Worm (Caenorhabditis elegans) whole organism, mixed stage, embryonic: Measurements from ENCODE around the gene dmsr-13.

Experiments used
- M03D4.4 ChIP-seq: sonication (generic microtip); optimal IDR thresholded peaks from 2 replicates; lab custom pipeline; 2017; ENCODE audit warnings: mild to moderate bottlenecking, missing genetic modification characterization, missing compliant biosample characterization
- bed-3 ChIP-seq: fragments of 200-800 bp; sonication (Bioruptor generic); optimal IDR thresholded peaks from 3 replicates; lab custom pipeline; 2018; ENCODE audit warnings: mild to moderate bottlenecking, missing genetic modification characterization, moderate library complexity, missing compliant biosample characterization
- blmp-1 ChIP-seq: fragments of 150-350 bp; optimal IDR thresholded peaks from 2 replicates; lab custom pipeline; 2014; ENCODE audit warnings: missing biosample characterization, missing genetic modification characterization
- ceh-39 ChIP-seq: fragments of 150-350 bp; optimal IDR thresholded peaks from 2 replicates; lab custom pipeline; 2014; ENCODE audit warnings: missing biosample characterization, missing genetic modification characterization
- ceh-43 ChIP-seq: fragments of 200-800 bp; sonication (Bioruptor generic); optimal IDR thresholded peaks from 2 replicates; lab custom pipeline; 2018; ENCODE audit warnings: mild to moderate bottlenecking, missing genetic modification characterization, moderate library complexity, missing compliant biosample characterization
- ceh-83 ChIP-seq: fragments of 200-800 bp; sonication (Bioruptor generic); optimal IDR thresholded peaks from 2 replicates; lab custom pipeline; 2018; ENCODE audit warnings: mild to moderate bottlenecking, missing genetic modification characterization, missing compliant biosample characterization
- cnd-1 ChIP-seq: fragments of 200-800 bp; sonication (Bioruptor generic); optimal IDR thresholded peaks from 2 replicates; lab custom pipeline; 2018; ENCODE audit warnings: mild to moderate bottlenecking, missing genetic modification characterization, missing compliant biosample characterization
- drap-1 ChIP-seq: fragments of 200-800 bp; sonication (Bioruptor generic); optimal IDR thresholded peaks from 3 replicates; lab custom pipeline; 2018; ENCODE audit warnings: mild to moderate bottlenecking, missing genetic modification characterization, missing compliant biosample characterization
- elt-1 ChIP-seq: sonication (generic microtip); optimal IDR thresholded peaks from 2 replicates; lab custom pipeline; 2017; ENCODE audit warnings: missing genetic modification characterization, mild to moderate bottlenecking, missing compliant biosample characterization, antibody characterized with exemption, moderate library complexity, borderline replicate concordance; ENCODE audit not compliant: insufficient read depth
- elt-3 ChIP-seq: fragments of 150-350 bp; optimal IDR thresholded peaks from 2 replicates; lab custom pipeline; 2014; ENCODE audit warnings: missing biosample characterization, missing genetic modification characterization
- flh-1 ChIP-seq: fragments of 200-800 bp; sonication (Bioruptor generic); optimal IDR thresholded peaks from 2 replicates; lab custom pipeline; 2018; ENCODE audit warnings: mild to moderate bottlenecking, missing genetic modification characterization, moderate library complexity, missing compliant biosample characterization
- hlh-1 ChIP-seq: fragments of 150-350 bp; optimal IDR thresholded peaks from 2 replicates; lab custom pipeline; 2014; ENCODE audit warnings: missing biosample characterization, missing genetic modification reagents, missing genetic modification characterization
- lin-32 ChIP-seq: fragments of 200-800 bp; sonication (Bioruptor generic); optimal IDR thresholded peaks from 2 replicates; lab custom pipeline; 2018; ENCODE audit warnings: mild to moderate bottlenecking, missing genetic modification characterization, missing compliant biosample characterization
- lsy-2 ChIP-seq: fragments of 150-350 bp; optimal IDR thresholded peaks from 2 replicates; lab custom pipeline; 2014; ENCODE audit warnings: missing biosample characterization, missing genetic modification characterization
- mab-5 ChIP-seq: fragments of 150-350 bp; optimal IDR thresholded peaks from 2 replicates; lab custom pipeline; 2014; ENCODE audit warnings: missing biosample characterization, missing genetic modification characterization
- mep-1 ChIP-seq: fragments of 150-350 bp; optimal IDR thresholded peaks from 2 replicates; lab custom pipeline; 2017; ENCODE audit warnings: missing biosample characterization, missing genetic modification reagents, missing genetic modification characterization, inconsistent platforms
- mls-2 ChIP-seq: sonication (generic microtip); optimal IDR thresholded peaks from 2 replicates; lab custom pipeline; 2016; ENCODE audit warnings: mild to moderate bottlenecking, missing genetic modification characterization, moderate library complexity, missing compliant biosample characterization
- nhr-12 ChIP-seq: fragments of 150-350 bp; optimal IDR thresholded peaks from 2 replicates; lab custom pipeline; 2014; ENCODE audit warnings: missing biosample characterization, missing genetic modification characterization
- nhr-2 ChIP-seq: fragments of 150-350 bp; optimal IDR thresholded peaks from 2 replicates; lab custom pipeline; 2014; ENCODE audit warnings: missing biosample characterization, missing genetic modification characterization
- nhr-237 ChIP-seq: fragments of 150-350 bp; optimal IDR thresholded peaks from 2 replicates; lab custom pipeline; 2014; ENCODE audit warnings: missing biosample characterization, missing genetic modification characterization
- nhr-76 ChIP-seq: sonication (generic microtip); optimal IDR thresholded peaks from 2 replicates; lab custom pipeline; 2017; ENCODE audit warnings: missing biosample characterization, missing genetic modification characterization
- pha-4 ChIP-seq: fragments of 150-350 bp; optimal IDR thresholded peaks from 2 replicates; lab custom pipeline; 2018; ENCODE audit warnings: missing biosample characterization, missing genetic modification reagents, missing genetic modification characterization
- snpc-4 ChIP-seq: fragments of 150-350 bp; optimal IDR thresholded peaks from 2 replicates; lab custom pipeline; 2014; ENCODE audit warnings: missing biosample characterization, missing genetic modification characterization
- sptf-1 ChIP-seq: sonication (generic microtip); optimal IDR thresholded peaks from 2 replicates; lab custom pipeline; 2017; ENCODE audit warnings: mild to moderate bottlenecking, missing genetic modification characterization, moderate library complexity, missing compliant biosample characterization
- tbx-8 ChIP-seq: fragments of 200-800 bp; sonication (Bioruptor generic); optimal IDR thresholded peaks from 2 replicates; lab custom pipeline; 2018; ENCODE audit warnings: mild to moderate bottlenecking, missing genetic modification characterization, moderate library complexity, missing compliant biosample characterization
- unc-120 ChIP-seq: sonication (generic microtip); optimal IDR thresholded peaks from 2 replicates; lab custom pipeline; 2017; ENCODE audit warnings: missing genetic modification characterization, missing compliant biosample characterization; ENCODE audit not compliant: poor library complexity, severe bottlenecking
- unc-39 ChIP-seq: fragments of 150-350 bp; optimal IDR thresholded peaks from 2 replicates; lab custom pipeline; 2014; ENCODE audit warnings: missing biosample characterization, missing genetic modification characterization
- unc-62 ChIP-seq: fragments of 150-350 bp; optimal IDR thresholded peaks from 2 replicates; lab custom pipeline; 2014; ENCODE audit warnings: missing biosample characterization, missing genetic modification reagents, missing genetic modification characterization
- zip-8 ChIP-seq: fragments of 150-350 bp; optimal IDR thresholded peaks from 2 replicates; lab custom pipeline; 2014; ENCODE audit warnings: missing biosample characterization, missing genetic modification characterization
- ztf-11 ChIP-seq: fragments of 150-350 bp; optimal IDR thresholded peaks from 2 replicates; lab custom pipeline; 2014; ENCODE audit warnings: missing biosample characterization, missing genetic modification characterization

The dmsr-13 gene

ce11 chrV:6819812-6820211, at the start of gene dmsr-13:
dmsr-13 (minus strand) TSS chrV:6819912.
- TF ChIP-seq ztf-11 (tag; lab: Kevin White, UChicago): no peak
- no peak for TF ChIP-seq unc-120
- TF ChIP-seq lin-32 (GFP tag; lab: Kevin White, UChicago): no peak
- no peak for TF ChIP-seq drap-1 (GFP tag; lab: Kevin White, UChicago)
- no peak for TF ChIP-seq flh-1 (GFP tag; lab: Kevin White, UChicago)
- no peak for TF ChIP-seq bed-3
- TF ChIP-seq unc-62 (GFP tag; lab: Kevin White, UChicago): no peak
- no peak for TF ChIP-seq mls-2

ce11 chrV:6854711-6855110, 35.0 kb upstream of the dmsr-13 start, which contains the start of gene gpa-10:
gpa-10 (minus strand) TSS chrV:6854811.
- no peak for TF ChIP-seq zip-8
- TF ChIP-seq ceh-43: no peak
- no peak for TF ChIP-seq pha-4 (tag; lab: Kevin White, UChicago)
- TF ChIP-seq tbx-8 (GFP tag; lab: Kevin White, UChicago): no peak
- no peak for TF ChIP-seq unc-62 (GFP tag; lab: Kevin White, UChicago)
- TF ChIP-seq sptf-1 (tag; lab: Kevin White, UChicago): no peak
- TF ChIP-seq ceh-83 (GFP tag; lab: Kevin White, UChicago): no peak
- no peak for TF ChIP-seq nhr-237
- TF ChIP-seq nhr-76 (tag; lab: Kevin White, UChicago): no peak
- TF ChIP-seq, all 35 proteins: peak for 0

DNA sequence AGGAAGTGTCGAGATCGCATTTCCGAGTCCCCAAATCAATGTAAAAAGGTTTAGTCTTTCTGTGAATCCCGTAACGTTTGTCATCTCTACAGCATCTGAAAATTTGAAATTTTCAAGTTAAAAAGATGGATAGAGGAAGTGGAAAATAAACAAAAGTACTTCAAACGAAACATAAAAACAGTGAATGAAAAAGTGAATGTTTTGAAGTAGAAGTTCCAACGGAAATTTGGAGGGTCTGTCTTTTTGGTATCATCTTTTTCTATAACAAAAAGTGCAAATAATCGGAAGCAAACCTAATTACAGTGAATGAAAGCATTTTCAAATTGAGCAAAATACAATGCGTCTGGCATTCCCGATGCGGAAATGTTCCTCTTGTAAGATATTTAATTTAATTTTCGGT, 26.8 kb upstream of the dmsr-13 start, which contains the start of gene lgc-54:
Gene lgc-54 (minus strand): TSS at position 101 of the 400 bp plus-strand sequence.
- no peak for TF ChIP-seq ceh-43
- TF ChIP-seq unc-39 (tag; lab: Kevin White, UChicago): no peak
- no peak for TF ChIP-seq ceh-83 (GFP tag; lab: Kevin White, UChicago)
- TF ChIP-seq lsy-2 (tag; lab: Kevin White, UChicago): no peak
- TF ChIP-seq nhr-12 (tag; lab: Kevin White, UChicago): no peak
- TF ChIP-seq lin-32 (GFP tag; lab: Kevin White, UChicago): no peak
- no peak for TF ChIP-seq unc-62 (GFP tag; lab: Kevin White, UChicago)
- no peak for TF ChIP-seq nhr-237
- TF ChIP-seq zip-8: no peak
- TF ChIP-seq nhr-2 (tag; lab: Kevin White, UChicago): no peak
- no peak for TF ChIP-seq hlh-1 (tag; lab: Kevin White, UChicago)
- TF ChIP-seq nhr-76 (tag; lab: Kevin White, UChicago): no peak

DNA sequence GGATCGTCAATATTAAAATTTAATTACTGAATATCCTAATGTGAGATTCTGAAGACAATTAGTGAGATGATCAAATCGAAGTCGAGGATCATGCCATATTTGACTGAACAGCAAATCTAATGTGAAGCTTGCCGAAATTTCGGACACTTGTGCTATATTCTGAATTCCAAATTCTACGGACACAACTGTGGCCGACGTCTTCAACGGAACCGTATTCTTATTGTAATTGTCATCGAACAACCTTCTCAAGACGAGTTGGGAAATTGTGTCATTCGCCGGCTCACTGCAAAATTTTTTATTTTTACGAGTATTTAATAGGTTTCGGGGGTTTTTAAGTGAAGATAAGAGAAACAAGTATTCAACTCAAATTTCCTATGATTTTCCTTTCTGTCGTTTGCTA, 22.7 kb upstream of the dmsr-13 start, which contains the start of gene T15B7.1:
Gene T15B7.1 (plus strand): TSS at position 301 of the 400 bp plus-strand sequence.
- TF ChIP-seq nhr-237 (no peak), snpc-4 (tag; lab: Kevin White, UChicago) (no peak), unc-120 (no peak), ztf-11 (tag; lab: Kevin White, UChicago) (no peak), M03D4.4 (no peak), mep-1 (tag; lab: Kevin White, UChicago) (no peak), nhr-2 (tag; lab: Kevin White, UChicago) (no peak), zip-8 (no peak), elt-1 (tag; lab: Kevin White, UChicago) (no peak), ceh-83 (GFP tag; lab: Kevin White, UChicago) (no peak), elt-3 (tag; lab: Kevin White, UChicago) (no peak), lsy-2 (tag; lab: Kevin White, UChicago) (no peak), pha-4 (tag; lab: Kevin White, UChicago) (no peak), flh-1 (GFP tag; lab: Kevin White, UChicago) (no peak), mab-5 (tag; lab: Kevin White, UChicago) (no peak), nhr-12 (tag; lab: Kevin White, UChicago) (no peak), blmp-1 (tag; lab: Kevin White, UChicago) (no peak), tbx-8 (GFP tag; lab: Kevin White, UChicago) (no peak), mls-2 (no peak), ceh-39 (no peak)

DNA sequence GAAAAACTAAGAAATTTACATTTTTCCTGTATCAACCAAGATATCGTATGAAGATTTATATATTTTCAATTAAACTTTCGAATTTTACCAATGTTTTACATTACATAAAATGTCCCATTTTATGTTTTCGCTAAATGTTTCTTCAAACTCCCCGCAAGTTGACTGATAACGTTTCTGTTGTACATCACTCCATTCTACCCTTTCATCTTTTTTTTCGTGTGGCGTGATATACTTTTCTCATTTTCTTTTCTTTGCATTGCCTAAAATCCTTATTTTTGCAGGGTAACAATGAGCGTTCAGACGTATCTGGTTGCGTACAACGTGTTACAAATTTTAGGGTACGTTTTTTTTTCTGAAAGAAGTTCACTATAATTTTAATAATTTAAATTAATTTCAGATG, 19.3 kb upstream of the dmsr-13 start, which contains the start of gene hpo-8:
Gene hpo-8 (plus strand): TSS at position 282 of the 400 bp plus-strand sequence.
- no peak for TF ChIP-seq ceh-43
- no peak for TF ChIP-seq mep-1 (tag; lab: Kevin White, UChicago)

DNA sequence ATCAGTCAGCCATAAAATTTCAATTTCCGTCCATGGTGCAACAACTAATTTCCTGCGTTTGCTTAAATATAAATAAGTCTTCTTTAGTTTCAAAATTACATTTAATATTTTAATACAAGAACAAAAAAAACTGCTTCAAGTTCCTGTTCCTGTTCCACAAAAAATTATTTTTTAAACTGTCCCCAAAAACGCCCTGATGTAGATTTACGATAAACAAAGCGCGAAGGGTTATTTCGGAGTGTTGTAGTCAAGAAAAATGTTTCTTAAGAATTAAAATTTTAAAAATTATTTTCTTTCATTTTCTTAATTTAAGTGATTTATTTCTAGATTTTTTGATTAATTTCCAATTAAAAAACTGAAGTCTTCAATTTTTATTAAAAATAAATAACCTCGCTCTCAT, 18.9 kb upstream of the dmsr-13 start, which contains the start of gene T15B7.15:
Gene T15B7.15 (minus strand): TSS at position 67 of the 400 bp plus-strand sequence.
- no peak for TF ChIP-seq cnd-1 (tag; lab: Kevin White, UChicago)
- no peak for TF ChIP-seq pha-4 (tag; lab: Kevin White, UChicago)
- TF ChIP-seq ztf-11 (tag; lab: Kevin White, UChicago): no peak
- TF ChIP-seq mab-5 (tag; lab: Kevin White, UChicago): no peak
- no peak for TF ChIP-seq tbx-8 (GFP tag; lab: Kevin White, UChicago)
- TF ChIP-seq elt-3 (tag; lab: Kevin White, UChicago): no peak
- TF ChIP-seq zip-8: no peak
- TF ChIP-seq hlh-1 (tag; lab: Kevin White, UChicago): no peak
- no peak for TF ChIP-seq snpc-4 (tag; lab: Kevin White, UChicago)
- no peak for TF ChIP-seq mls-2
- TF ChIP-seq nhr-237: no peak
